Worm (Caenorhabditis elegans): ENCODE data around the gene pat-2.

DNA sequence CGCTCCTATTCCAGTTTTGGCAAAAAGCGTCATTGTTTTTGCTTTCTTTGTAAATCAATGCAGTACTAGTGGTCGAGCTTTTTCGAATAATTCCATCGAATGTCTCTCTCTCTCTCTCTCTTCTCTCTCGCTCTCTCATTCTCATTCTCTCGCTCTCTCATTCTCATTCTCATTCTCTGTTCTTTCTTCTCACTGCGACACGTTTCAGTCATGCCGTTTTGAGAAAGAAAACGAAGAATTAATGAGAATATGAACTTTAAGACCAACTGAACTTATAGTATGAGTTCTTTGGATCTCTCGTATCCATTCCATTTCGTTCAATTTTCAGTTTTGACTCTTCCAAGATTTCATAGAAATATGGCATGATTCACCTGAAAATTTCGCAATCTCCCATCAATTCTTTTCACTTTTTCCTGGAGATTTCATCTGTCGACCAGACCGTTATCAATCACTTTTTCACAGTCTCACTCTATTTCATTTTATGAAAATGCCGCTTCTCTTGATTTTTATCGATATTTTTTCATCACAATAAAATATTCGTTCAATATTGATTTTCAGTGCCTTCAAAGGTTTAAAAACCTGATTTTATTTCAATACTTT lies 46.2 kb upstream of the pat-2 start:
- TF ChIP-seq F49E8.2 (tag; optimal IDR thresholded peaks at IDR 0.05; ENCODE audit: insufficient read depth), result no peak
- no peak for TF ChIP-seq bed-2 (GFP tag; IDR thresholded peaks at IDR 0.05)
- TF ChIP-seq hlh-12 (tag; optimal IDR thresholded peaks at IDR 0.05), result no peak
- TF ChIP-seq rcor-1 (GFP tag; IDR thresholded peaks at IDR 0.05), result no peak
